Fruit fly (Drosophila melanogaster): Measurements from ENCODE around the gene CG33494.

Gene CG33494

DNA sequence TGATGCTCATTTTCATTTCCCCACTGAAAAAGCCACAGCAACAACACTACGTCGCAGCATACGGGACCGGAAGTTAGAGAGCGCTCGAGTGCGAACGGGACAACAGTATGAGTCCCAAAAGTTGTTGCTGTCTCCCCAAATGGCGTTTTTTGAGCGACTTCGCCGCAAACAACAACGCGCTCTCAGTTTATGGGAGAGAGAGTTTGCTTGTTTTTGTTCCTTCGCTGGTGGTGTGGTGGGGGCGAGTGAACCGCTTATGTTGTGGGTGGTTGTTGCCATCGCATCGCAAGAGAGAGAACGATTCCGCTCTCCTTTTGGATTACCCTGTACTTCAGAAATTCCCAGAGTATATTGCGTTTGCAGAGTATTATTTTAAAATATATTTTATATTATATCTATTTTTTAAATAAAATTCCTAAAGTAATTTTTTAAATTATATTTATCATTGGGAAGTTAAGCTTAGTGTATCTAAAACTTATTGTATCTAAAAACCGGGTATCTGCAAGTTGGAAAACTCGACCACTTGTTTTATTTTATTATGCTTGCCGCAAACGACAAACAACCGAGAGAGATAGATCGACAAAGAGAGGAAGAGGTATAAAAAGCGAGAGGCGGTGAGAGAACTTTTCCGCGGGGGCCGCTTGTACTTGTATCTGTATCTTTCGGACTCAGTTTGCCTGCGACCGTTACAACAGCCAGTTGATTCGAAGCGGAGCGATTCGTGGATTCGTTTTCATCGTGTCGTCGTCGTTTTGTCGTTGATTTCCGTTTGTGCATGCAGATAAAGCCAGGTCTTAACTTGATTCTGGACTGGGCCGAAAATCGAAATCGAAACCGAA, 20.7 kb upstream of the CG33494 start, which contains the start of gene msi (continued):
- TF ChIP-seq Bteb2 (GFP tag; optimal IDR thresholded peaks at IDR 0.05) (peak; percentile 78), Hand (GFP tag; optimal IDR thresholded peaks at IDR 0.05) (peak; percentile 98), Sox102F (GFP tag; optimal IDR thresholded peaks at IDR 0.05) (peak; percentile 100), CG17361 (GFP tag; IDR thresholded peaks at IDR 0.05) (peak; percentile 100), maf-S (GFP tag; optimal IDR thresholded peaks at IDR 0.05) (peak; percentile 59), gcm2 (GFP tag; optimal IDR thresholded peaks at IDR 0.05) (no peak), az2 (GFP tag; optimal IDR thresholded peaks at IDR 0.05) (peak; percentile 98), sr (GFP tag; IDR thresholded peaks at IDR 0.05) (peak; percentile 94), CG17802 (tag; optimal IDR thresholded peaks at IDR 0.05) (peak; percentile 89), pan (optimal IDR thresholded peaks at IDR 0.05) (no peak), pan (GFP tag; optimal IDR thresholded peaks at IDR 0.05 in 1 of 2, IDR thresholded peaks at IDR 0.05 in 1 of 2) (peak in 1 of 2 experiments; percentile 99), chm (GFP tag; IDR thresholded peaks at IDR 0.05) (peak; percentile 95), sens (GFP tag) (peak; percentile 90), CG17829 (tag; optimal IDR thresholded peaks at IDR 0.05) (peak; percentile 100), bowl (GFP tag; IDR thresholded peaks at IDR 0.05) (peak; percentile 96), CG3065 (GFP tag; optimal IDR thresholded peaks at IDR 0.05) (peak; percentile 95), CG31365 (tag; optimal IDR thresholded peaks at IDR 0.05) (peak; percentile 62), CG33213 (GFP tag; optimal IDR thresholded peaks at IDR 0.05) (peak; percentile 16), CG15269 (tag; optimal IDR thresholded peaks at IDR 0.05) (peak; percentile 99), CG7987 (GFP tag; optimal IDR thresholded peaks at IDR 0.05) (peak; percentile 87), hth (optimal IDR thresholded peaks at IDR 0.05) (no peak), MBD-R2 (GFP tag; IDR thresholded peaks at IDR 0.05) (peak; percentile 98), Ssrp (tag; optimal IDR thresholded peaks at IDR 0.05) (peak; percentile 100), CG4617 (GFP tag; optimal IDR thresholded peaks at IDR 0.05; ENCODE audit: borderline replicate concordance) (peak; percentile 88), bsh (GFP tag; optimal IDR thresholded peaks at IDR 0.05) (peak; percentile 94 to 100), CG16779 (GFP tag; IDR thresholded peaks at IDR 0.05) (peak; percentile 72), NFAT (GFP tag; IDR thresholded peaks at IDR 0.05) (peak; percentile 96; the same call in 1 of the 2 replicates), crc (GFP tag; optimal IDR thresholded peaks at IDR 0.05) (peak; percentile 35), CG4854 (GFP tag; optimal IDR thresholded peaks at IDR 0.05) (peak; percentile 70), CG11723 (GFP tag; optimal IDR thresholded peaks at IDR 0.05) (peak; percentile 92), p53 (GFP tag; optimal IDR thresholded peaks at IDR 0.05) (peak; percentile 37), wek (GFP tag; optimal IDR thresholded peaks at IDR 0.05) (peak; percentile 80), cato (GFP tag; optimal IDR thresholded peaks at IDR 0.05; ENCODE audit: borderline replicate concordance) (peak; percentile 93), CG11398 (GFP tag; optimal IDR thresholded peaks at IDR 0.05) (no peak), NfI (GFP tag; optimal IDR thresholded peaks at IDR 0.05) (peak; percentile 98), CG14014 (GFP tag; IDR thresholded peaks at IDR 0.05) (peak; percentile 98), Jarid2 (GFP tag; optimal IDR thresholded peaks at IDR 0.05) (peak; percentile 98), CG18599 (GFP tag; optimal IDR thresholded peaks at IDR 0.05) (peak; percentile 99), H15 (GFP tag; IDR thresholded peaks at IDR 0.05) (peak; percentile 99), CG4730 (GFP tag; IDR thresholded peaks at IDR 0.05) (peak; percentile 98), Rx (GFP tag; IDR thresholded peaks at IDR 0.05) (peak; percentile 95), CG34376 (GFP tag; optimal IDR thresholded peaks at IDR 0.05) (peak; percentile 79), tgo (GFP tag; IDR thresholded peaks at IDR 0.05) (peak; percentile 100), CG7372 (GFP tag; IDR thresholded peaks at IDR 0.05) (peak; percentile 99), phol (tag; optimal IDR thresholded peaks at IDR 0.05) (peak; percentile 99), CG10147 (GFP tag; optimal IDR thresholded peaks at IDR 0.05) (peak; percentile 99), HLH3B (GFP tag; IDR thresholded peaks at IDR 0.05) (peak; percentile 99), Kr (GFP tag; optimal IDR thresholded peaks at IDR 0.05) (peak; percentile 50), CG14710 (tag; optimal IDR thresholded peaks at IDR 0.05) (peak; percentile 98)
